Worm (Caenorhabditis elegans): ENCODE data around the gene F37C4.4.

- TF ChIP-seq ama-1 (optimal IDR thresholded peaks at IDR 0.05) (no peak), ama-1 (GFP tag; optimal IDR thresholded peaks at IDR 0.05) (no peak), ztf-22 (GFP tag; optimal IDR thresholded peaks at IDR 0.05) (no peak), cebp-1 (GFP tag; IDR thresholded peaks at IDR 0.05) (no peak), cebp-1 (tag; optimal IDR thresholded peaks at IDR 0.05) (no peak), let-607 (tag; optimal IDR thresholded peaks at IDR 0.05) (no peak), snpc-4 (GFP tag; optimal IDR thresholded peaks at IDR 0.05) (no peak), snpc-4 (tag; optimal IDR thresholded peaks at IDR 0.05) (no peak), dpl-1 (GFP tag; optimal IDR thresholded peaks at IDR 0.05) (no peak), nhr-90 (tag; optimal IDR thresholded peaks at IDR 0.05) (no peak), rpc-1 (optimal IDR thresholded peaks at IDR 0.05) (no peak), rpc-1 (tag; optimal IDR thresholded peaks at IDR 0.05) (no peak), ets-4 (GFP tag; optimal IDR thresholded peaks at IDR 0.05) (no peak), unc-62 (GFP tag; optimal IDR thresholded peaks at IDR 0.05) (no peak)
Observed at ce11 chrIV:3853557-3853956, 13.6 kb upstream of the F37C4.4 start.

Measured in whole organism, young adult.